Worm (Caenorhabditis elegans): Measurements from ENCODE around the gene pals-16.
"Not testable (repeated sequence)": the region's sequence is repeated elsewhere in the genome, so short reads cannot be mapped to it uniquely, and the experiment has no call there.

The pals-16 gene

DNA sequence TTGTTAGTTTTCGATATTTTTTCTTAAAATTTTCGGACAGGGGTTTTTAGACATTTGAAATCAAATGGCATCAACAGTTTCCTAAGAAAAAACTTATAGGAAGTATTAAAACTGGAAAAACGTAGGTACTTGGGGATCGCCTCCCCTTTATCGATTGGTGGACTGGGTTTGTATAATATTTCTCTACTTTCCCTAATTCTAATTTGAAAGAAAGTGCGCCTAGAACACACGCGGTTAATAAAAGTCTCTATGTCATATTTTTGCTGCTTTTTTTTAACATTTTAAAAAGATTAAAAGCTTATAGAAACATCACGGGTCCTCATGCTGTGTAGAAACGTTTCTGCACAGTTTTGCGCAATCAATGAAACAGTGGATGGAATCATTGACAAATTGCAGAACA, at the start of gene pals-16:
pals-16 (plus strand) TSS at position 301 of the 400 bp plus-strand sequence.
- TF ChIP-seq hlh-6 (tag; optimal IDR thresholded peaks at IDR 0.05): no peak

DNA sequence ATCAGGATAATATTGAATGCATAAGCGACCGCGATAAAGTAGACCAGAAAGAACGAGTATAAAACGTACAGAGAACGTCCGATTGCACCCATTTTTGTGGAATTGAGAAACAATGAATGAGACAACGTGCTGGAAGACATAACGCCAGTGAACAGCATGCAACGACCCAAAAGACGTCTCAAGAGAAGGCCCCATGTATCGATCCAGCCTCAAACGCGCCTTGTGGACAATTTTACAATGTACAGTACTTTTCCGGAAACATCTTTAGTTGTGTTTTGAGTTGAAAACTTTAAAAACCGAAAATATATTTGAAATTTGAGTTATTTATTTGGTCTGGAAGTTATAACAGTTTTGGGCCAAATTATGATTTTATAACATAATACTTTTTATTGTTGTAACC, 49.0 kb upstream of the pals-16 start, which contains the start of gene Y82E9BL.3:
Y82E9BL.3 (minus strand) TSS at position 101 of the 400 bp plus-strand sequence.
- TF ChIP-seq gmeb-2 (tag; optimal IDR thresholded peaks at IDR 0.05): no peak
- TF ChIP-seq fkh-6 (tag; optimal IDR thresholded peaks at IDR 0.05): no peak
- no peak for TF ChIP-seq sdc-2 (tag; optimal IDR thresholded peaks at IDR 0.05)
- no peak for TF ChIP-seq dmd-4 (tag; optimal IDR thresholded peaks at IDR 0.05; ENCODE audit: borderline replicate concordance)
- TF ChIP-seq ahr-1 (tag; optimal IDR thresholded peaks at IDR 0.05): no peak
- no peak for TF ChIP-seq ceh-2 (tag; optimal IDR thresholded peaks at IDR 0.05)
- TF ChIP-seq ama-1 (optimal IDR thresholded peaks at IDR 0.05): no peak
- TF ChIP-seq hlh-13 (GFP tag; optimal IDR thresholded peaks at IDR 0.05): no peak
- TF ChIP-seq pros-1 (tag; optimal IDR thresholded peaks at IDR 0.05): no peak

DNA sequence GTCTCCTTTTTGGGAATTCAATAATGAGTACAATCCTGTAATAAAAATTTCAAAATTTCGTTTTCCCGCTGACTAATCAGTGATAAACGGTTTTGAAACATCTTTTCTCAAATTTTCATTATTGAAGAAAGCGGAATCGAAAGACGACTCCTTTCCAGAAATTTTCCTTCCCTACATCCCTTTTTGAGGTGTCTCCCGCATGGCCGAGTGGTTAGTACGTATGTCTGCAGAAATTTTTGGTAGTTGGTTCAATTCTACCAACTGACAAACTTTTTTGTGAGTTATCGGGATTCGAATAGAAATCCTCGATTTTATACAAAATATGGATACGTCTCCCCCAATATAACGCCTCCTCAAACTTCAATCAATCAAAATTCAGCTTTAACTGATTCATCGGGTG, 45.2 kb upstream of the pals-16 start:
- TF ChIP-seq unc-3 (GFP tag; conservative IDR thresholded peaks at IDR 0.05) (no peak), unc-3 (tag; optimal IDR thresholded peaks at IDR 0.05) (no peak), ceh-34 (tag; optimal IDR thresholded peaks at IDR 0.05) (no peak), ceh-6 (GFP tag; optimal IDR thresholded peaks at IDR 0.05) (no peak), ahr-1 (tag; optimal IDR thresholded peaks at IDR 0.05) (no peak), ceh-14 (tag; optimal IDR thresholded peaks at IDR 0.05) (no peak), pqm-1 (tag; optimal IDR thresholded peaks at IDR 0.05) (no peak), npax-4 (tag; optimal IDR thresholded peaks at IDR 0.05) (no peak), lim-6 (tag; optimal IDR thresholded peaks at IDR 0.05) (no peak), pha-2 (tag; optimal IDR thresholded peaks at IDR 0.05) (no peak), dmd-4 (tag; optimal IDR thresholded peaks at IDR 0.05; ENCODE audit: borderline replicate concordance) (no peak), ttx-3 (tag; optimal IDR thresholded peaks at IDR 0.05) (no peak), tbx-7 (tag; optimal IDR thresholded peaks at IDR 0.05) (no peak), ceh-45 (GFP tag; IDR thresholded peaks at IDR 0.05) (no peak)

DNA sequence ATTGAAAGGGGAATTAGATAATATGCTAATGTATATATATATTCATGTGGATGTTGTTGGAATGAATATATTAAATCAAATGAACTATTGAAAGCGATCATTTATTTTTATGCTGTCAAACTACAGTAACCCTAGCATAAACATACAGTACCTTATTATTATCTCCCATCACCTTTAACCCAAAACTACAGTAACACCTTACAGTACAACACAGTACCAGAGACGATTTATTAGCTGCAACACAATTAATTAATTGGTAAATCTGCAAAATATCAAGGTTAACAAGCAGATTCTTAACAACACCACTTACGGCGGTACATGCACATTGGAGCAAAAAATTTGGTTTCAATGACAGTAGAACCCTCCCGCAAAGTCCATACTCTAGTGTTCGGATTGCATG, 44.5 kb upstream of the pals-16 start, which contains the start of gene Y82E9BL.1:
Y82E9BL.1 (minus strand) TSS at position 101 of the 400 bp plus-strand sequence.
- TF ChIP-seq ceh-9 (tag; optimal IDR thresholded peaks at IDR 0.05) (no peak), ceh-34 (tag; optimal IDR thresholded peaks at IDR 0.05) (no peak), ceh-48 (tag; optimal IDR thresholded peaks at IDR 0.05) (no peak), hlh-6 (tag; optimal IDR thresholded peaks at IDR 0.05) (no peak), unc-3 (GFP tag; conservative IDR thresholded peaks at IDR 0.05) (no peak), unc-3 (tag; optimal IDR thresholded peaks at IDR 0.05) (no peak), pros-1 (tag; optimal IDR thresholded peaks at IDR 0.05) (no peak), odd-2 (tag; optimal IDR thresholded peaks at IDR 0.05) (no peak), pha-2 (tag; optimal IDR thresholded peaks at IDR 0.05) (no peak), che-1 (tag; optimal IDR thresholded peaks at IDR 0.05) (no peak), npax-4 (tag; optimal IDR thresholded peaks at IDR 0.05) (no peak), ceh-18 (tag; optimal IDR thresholded peaks at IDR 0.05) (no peak)

DNA sequence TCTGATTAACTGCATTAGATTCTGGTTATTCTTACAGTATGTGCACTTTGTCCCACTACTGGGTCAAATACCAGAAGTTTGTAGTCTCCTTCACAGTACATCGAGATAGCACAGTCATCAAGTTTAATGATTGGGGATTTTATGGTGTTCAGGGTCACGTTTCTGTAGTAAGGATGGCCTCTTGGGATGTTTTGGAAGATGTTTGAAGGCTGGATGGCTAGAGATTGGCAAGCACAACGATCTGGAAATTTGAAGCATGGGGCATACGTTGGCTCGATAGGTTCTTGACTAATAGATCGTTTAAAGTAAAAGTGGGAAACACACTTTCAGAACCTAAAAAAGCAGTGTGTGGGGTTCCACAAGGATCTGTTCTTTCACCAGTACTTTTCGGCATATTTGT, 41.8 kb upstream of the pals-16 start, which contains the start of gene Y82E9BR.8:
Y82E9BR.8 (minus strand) TSS at position 101 of the 400 bp plus-strand sequence.
- TF ChIP-seq C38D4.7 (GFP tag; optimal IDR thresholded peaks at IDR 0.05); ref-2 (tag; optimal IDR thresholded peaks at IDR 0.05); pros-1 (tag; optimal IDR thresholded peaks at IDR 0.05): not testable (repeated sequence)

DNA sequence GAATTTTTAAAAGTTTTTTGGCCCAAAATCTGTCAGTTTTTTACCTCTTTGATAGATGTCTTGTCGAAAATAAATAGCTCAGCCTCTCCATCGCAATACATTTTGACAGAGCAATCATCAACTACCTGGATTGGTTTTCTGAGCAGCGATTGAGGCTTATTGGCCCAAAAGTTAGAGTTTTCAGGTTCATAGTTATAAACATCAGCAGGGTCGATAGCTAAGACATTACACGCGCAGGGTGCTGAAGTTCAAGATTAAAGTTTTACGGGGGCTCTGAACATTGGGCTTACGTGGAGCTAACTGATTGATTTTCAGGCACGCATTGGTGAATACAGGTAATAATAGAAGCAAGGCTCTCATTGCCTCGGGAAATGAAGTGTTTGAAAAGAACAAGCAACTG, 40.1 kb upstream of the pals-16 start, which contains the start of gene Y82E9BR.9:
Y82E9BR.9 (minus strand) TSS at position 101 of the 400 bp plus-strand sequence.
- no peak for TF ChIP-seq ceh-31 (tag; optimal IDR thresholded peaks at IDR 0.05)
- TF ChIP-seq K09A11.1 (tag; optimal IDR thresholded peaks at IDR 0.05; ENCODE audit: insufficient read depth): no peak
- TF ChIP-seq pat-9 (tag; optimal IDR thresholded peaks at IDR 0.05): no peak
